Fruit fly (Drosophila melanogaster) whole organism, pupa: Measurements from ENCODE around the gene cact.

Experiments used
- CG10348 ChIP-seq: fragments of 200-800 bp; sonication (Bioruptor generic); IDR thresholded peaks from 2 replicates; pipeline ENCODE4 v1.3.6; 2022; ENCODE audit warnings: missing biosample characterization, missing genetic modification characterization
- CG15710 ChIP-seq: fragments of 200-800 bp; sonication (Bioruptor generic); optimal IDR thresholded peaks from 2 replicates; lab custom pipeline; 2018; ENCODE audit warnings: missing biosample characterization, mild to moderate bottlenecking, missing genetic modification characterization, moderate library complexity
- CG32121 ChIP-seq: fragments of 200-800 bp; sonication (Bioruptor generic); IDR thresholded peaks from 2 replicates; pipeline ENCODE4 v1.3.6; 2022; ENCODE audit warnings: missing biosample characterization, missing genetic modification characterization
- CG34367 ChIP-seq: fragments of 200-800 bp; sonication (Bioruptor generic); optimal IDR thresholded peaks from 2 replicates; lab custom pipeline; 2018; ENCODE audit warnings: missing biosample characterization, mild to moderate bottlenecking, missing genetic modification characterization
- CG8159 ChIP-seq: fragments of 200-800 bp; sonication (Bioruptor generic); optimal IDR thresholded peaks from 3 replicates; lab custom pipeline; 2018; ENCODE audit warnings: missing biosample characterization, mild to moderate bottlenecking, missing genetic modification characterization, moderate library complexity
- CG8301 ChIP-seq: fragments of 200-800 bp; sonication (Bioruptor generic); optimal IDR thresholded peaks from 2 replicates; lab custom pipeline; 2018; ENCODE audit warnings: missing biosample characterization, mild to moderate bottlenecking, missing genetic modification characterization
- CG9948 ChIP-seq: fragments of 200-800 bp; sonication (Bioruptor generic); optimal IDR thresholded peaks from 2 replicates; lab custom pipeline; 2018; ENCODE audit warnings: missing biosample characterization, mild to moderate bottlenecking, missing genetic modification characterization, moderate library complexity
- Ets98B ChIP-seq: fragments of 200-800 bp; sonication (Bioruptor generic); IDR thresholded peaks from 2 replicates; pipeline ENCODE4 v1.3.6; 2022; ENCODE audit warnings: missing biosample characterization, missing genetic modification characterization
- Snoo ChIP-seq: fragments of 200-800 bp; sonication (Bioruptor generic); optimal IDR thresholded peaks from 3 replicates; lab custom pipeline; 2017; ENCODE audit warnings: missing biosample characterization, mild to moderate bottlenecking, missing genetic modification characterization, inconsistent platforms

DNA sequence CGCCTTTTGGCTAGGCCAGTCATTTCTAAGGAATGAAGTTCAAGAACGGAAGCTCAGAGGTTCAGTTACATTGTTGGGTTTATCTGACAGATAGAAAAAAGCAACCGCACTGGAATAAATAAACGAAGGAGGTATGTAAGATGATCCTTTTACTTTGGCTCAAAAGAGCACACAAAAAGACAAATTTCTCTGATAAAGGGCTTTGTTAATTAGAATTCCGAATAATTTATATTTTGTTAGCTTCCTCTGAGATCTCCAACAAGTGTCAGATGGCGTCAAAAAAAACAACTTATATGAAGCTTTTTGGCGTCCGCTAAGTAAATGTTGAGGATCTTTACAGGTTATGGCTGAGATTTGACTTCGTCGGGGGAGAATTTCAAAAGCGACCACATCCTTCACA, 11.8 kb upstream of the cact start, which contains the start of gene CG31817:
- TF ChIP-seq CG32121 (GFP tag; lab: Robert Waterston, UW): no peak
- no peak for TF ChIP-seq CG15710
- no peak for TF ChIP-seq CG8159 (tag; lab: Kevin White, UChicago)
- TF ChIP-seq Ets98B: no peak
- TF ChIP-seq CG8301 (tag; lab: Kevin White, UChicago): no peak
- TF ChIP-seq CG34367: no peak
- no peak for TF ChIP-seq Snoo (tag; lab: Kevin White, UChicago)
- TF ChIP-seq CG10348: no peak
- no peak for TF ChIP-seq CG9948 (tag; lab: Kevin White, UChicago)
